Fruit fly (Drosophila melanogaster) whole organism, embryonic: ENCODE measurements around the gene CG14854.

Experiments used
- Antp ChIP-seq: fragments of 200-800 bp; sonication (Bioruptor generic); optimal IDR thresholded peaks from 3 replicates; lab custom pipeline; 2016; ENCODE audit warnings: missing biosample characterization, missing genetic modification characterization
- B-H2 ChIP-seq: fragments of 200-800 bp; sonication (Bioruptor generic); optimal IDR thresholded peaks from 2 replicates; lab custom pipeline; 2018; ENCODE audit warnings: missing biosample characterization, mild to moderate bottlenecking, missing genetic modification characterization
- Bgb ChIP-seq: fragments of 200-800 bp; sonication (Bioruptor generic); IDR thresholded peaks from 2 replicates; pipeline ENCODE4 v1.3.6; 2022; ENCODE audit warnings: missing biosample characterization, missing genetic modification characterization; ENCODE audit not compliant: partially characterized antibody
- C15 ChIP-seq: fragments of 200-800 bp; sonication (Bioruptor generic); IDR thresholded peaks from 3 replicates; pipeline ENCODE4 v1.3.6; 2022; ENCODE audit warnings: missing biosample characterization, missing genetic modification characterization
- CG10209 ChIP-seq: fragments of 200-800 bp; sonication (Bioruptor generic); optimal IDR thresholded peaks from 3 replicates; lab custom pipeline; 2017; ENCODE audit warnings: missing biosample characterization, mild to moderate bottlenecking, missing genetic modification characterization, missing genetic modification reagents
- CG1024 ChIP-seq: fragments of 200-800 bp; sonication (Bioruptor generic); IDR thresholded peaks from 2 replicates; pipeline ENCODE4 v1.3.6; 2022; ENCODE audit warnings: missing biosample characterization, missing genetic modification characterization
- CG11456 ChIP-seq: fragments of 200-800 bp; sonication (Bioruptor generic); IDR thresholded peaks from 3 replicates; pipeline ENCODE4 v1.3.6; 2022; ENCODE audit warnings: missing biosample characterization, missing genetic modification characterization
- CG12769 ChIP-seq: fragments of 200-800 bp; sonication (Bioruptor generic); optimal IDR thresholded peaks from 2 replicates; lab custom pipeline; 2019; ENCODE audit warnings: missing biosample characterization, mild to moderate bottlenecking, missing genetic modification characterization, moderate library complexity
- CG14441 ChIP-seq: fragments of 200-800 bp; sonication (Bioruptor generic); IDR thresholded peaks from 2 replicates; pipeline ENCODE4 v1.3.6; 2022; ENCODE audit warnings: missing biosample characterization, missing genetic modification characterization
- CG15269 ChIP-seq: fragments of 200-800 bp; sonication (Bioruptor generic); optimal IDR thresholded peaks from 2 replicates; lab custom pipeline; 2018; ENCODE audit warnings: missing biosample characterization, mild to moderate bottlenecking, missing genetic modification characterization, moderate library complexity
- CG15514 ChIP-seq: fragments of 200-800 bp; sonication (Bioruptor generic); optimal IDR thresholded peaks from 3 replicates; lab custom pipeline; 2017; ENCODE audit warnings: missing biosample characterization, missing genetic modification characterization, mild to moderate bottlenecking, moderate library complexity, missing genetic modification reagents
- CG15696 ChIP-seq: fragments of 200-800 bp; sonication (Bioruptor generic); optimal IDR thresholded peaks from 2 replicates; lab custom pipeline; 2019; ENCODE audit warnings: missing biosample characterization, mild to moderate bottlenecking, missing genetic modification characterization, moderate library complexity
- CG16813 ChIP-seq: fragments of 200-800 bp; sonication (Bioruptor generic); IDR thresholded peaks from 3 replicates; pipeline ENCODE4 v1.3.6; 2022; ENCODE audit warnings: missing biosample characterization, missing genetic modification characterization; ENCODE audit not compliant: partially characterized antibody
- CG17328 ChIP-seq: fragments of 200-800 bp; sonication (Bioruptor generic); IDR thresholded peaks from 2 replicates; pipeline ENCODE4 v1.3.6; 2022; ENCODE audit warnings: missing biosample characterization, missing genetic modification characterization
- CG17361 ChIP-seq: fragments of 200-800 bp; sonication (Bioruptor generic); IDR thresholded peaks from 3 replicates; pipeline ENCODE4 v1.3.6; 2022; ENCODE audit warnings: missing biosample characterization, missing genetic modification characterization
- CG18262 ChIP-seq: fragments of 200-800 bp; optimal IDR thresholded peaks from 3 replicates; lab custom pipeline; 2019; ENCODE audit warnings: missing biosample characterization, mild to moderate bottlenecking, missing genetic modification characterization, moderate library complexity
- CG18599 ChIP-seq: fragments of 200-800 bp; sonication (Bioruptor generic); optimal IDR thresholded peaks from 3 replicates; lab custom pipeline; 2017; ENCODE audit warnings: missing biosample characterization, missing genetic modification characterization, mild to moderate bottlenecking, moderate library complexity, missing genetic modification reagents
- CG18619 ChIP-seq: fragments of 200-800 bp; sonication (Bioruptor generic); optimal IDR thresholded peaks from 3 replicates; lab custom pipeline; 2017; ENCODE audit warnings: missing biosample characterization, mild to moderate bottlenecking, missing genetic modification characterization
- CG31224 ChIP-seq: fragments of 200-800 bp; sonication (Bioruptor generic); IDR thresholded peaks from 2 replicates; pipeline ENCODE4 v1.3.6; 2022; ENCODE audit warnings: missing biosample characterization, missing genetic modification characterization
- CG31365 ChIP-seq: fragments of 200-800 bp; sonication (Bioruptor generic); optimal IDR thresholded peaks from 2 replicates; lab custom pipeline; 2018; ENCODE audit warnings: missing biosample characterization, mild to moderate bottlenecking, missing genetic modification characterization
- CG33213 ChIP-seq: fragments of 200-800 bp; sonication (Bioruptor generic); optimal IDR thresholded peaks from 3 replicates; lab custom pipeline; 2016; ENCODE audit warnings: missing biosample characterization, missing genetic modification characterization
- CG3407 ChIP-seq: fragments of 200-800 bp; sonication (Bioruptor generic); optimal IDR thresholded peaks from 2 replicates; lab custom pipeline; 2018; ENCODE audit warnings: missing biosample characterization, mild to moderate bottlenecking, missing genetic modification characterization
- CG5953 ChIP-seq: fragments of 200-800 bp; sonication (Bioruptor generic); IDR thresholded peaks from 2 replicates; pipeline ENCODE4 v1.3.6; 2022; ENCODE audit warnings: missing biosample characterization, missing genetic modification characterization
- CG7745 ChIP-seq: fragments of 200-800 bp; sonication (Bioruptor generic); optimal IDR thresholded peaks from 2 replicates; lab custom pipeline; 2018; ENCODE audit warnings: missing biosample characterization, mild to moderate bottlenecking, missing genetic modification characterization, moderate library complexity
- Dp ChIP-seq: fragments of 200-800 bp; sonication (Bioruptor generic); optimal IDR thresholded peaks from 2 replicates; lab custom pipeline; 2018; ENCODE audit warnings: missing biosample characterization, mild to moderate bottlenecking, missing genetic modification characterization, moderate library complexity
- HmgZ ChIP-seq: fragments of 200-800 bp; sonication (Bioruptor generic); optimal IDR thresholded peaks from 2 replicates; lab custom pipeline; 2018; ENCODE audit warnings: missing biosample characterization, mild to moderate bottlenecking, missing genetic modification characterization
- Hsf ChIP-seq: fragments of 200-800 bp; sonication (Bioruptor generic); optimal IDR thresholded peaks from 3 replicates; lab custom pipeline; 2016; ENCODE audit warnings: missing biosample characterization, missing genetic modification characterization
- Lim3 ChIP-seq: fragments of 200-800 bp; sonication (Bioruptor generic); IDR thresholded peaks from 2 replicates; pipeline ENCODE4 v1.3.6; 2022; ENCODE audit warnings: missing biosample characterization, missing genetic modification characterization
- Med ChIP-seq: fragments of 200-800 bp; sonication (Bioruptor generic); peaks from one replicate; lab custom pipeline; 2016; ENCODE audit warnings: missing biosample characterization, missing genetic modification characterization, mild to moderate bottlenecking, inconsistent platforms, moderate library complexity
- Meics ChIP-seq: fragments of 200-800 bp; sonication (Bioruptor generic); optimal IDR thresholded peaks from 2 replicates; lab custom pipeline; 2017; ENCODE audit warnings: missing biosample characterization, mild to moderate bottlenecking, missing genetic modification characterization
- Ssrp ChIP-seq: fragments of 200-800 bp; sonication (Bioruptor generic); optimal IDR thresholded peaks from 2 replicates; lab custom pipeline; 2018; ENCODE audit warnings: missing biosample characterization, mild to moderate bottlenecking, missing genetic modification characterization, moderate library complexity
- bab2 ChIP-seq: fragments of 200-800 bp; sonication (Bioruptor generic); optimal IDR thresholded peaks from 2 replicates; lab custom pipeline; 2016; ENCODE audit warnings: missing biosample characterization, missing genetic modification characterization
- chm ChIP-seq: fragments of 200-800 bp; sonication (Bioruptor generic); IDR thresholded peaks from 2 replicates; pipeline ENCODE4 v1.3.6; 2022; ENCODE audit warnings: missing biosample characterization, missing genetic modification characterization
- ems ChIP-seq: fragments of 200-800 bp; sonication (Bioruptor generic); optimal IDR thresholded peaks from 3 replicates; lab custom pipeline; 2016; ENCODE audit warnings: missing biosample characterization, missing genetic modification characterization
- en ChIP-seq: fragments of 200-800 bp; sonication (Bioruptor generic); optimal IDR thresholded peaks from 2 replicates; lab custom pipeline; 2016; ENCODE audit warnings: missing biosample characterization, missing genetic modification characterization
- fd102C ChIP-seq: fragments of 200-800 bp; sonication (Bioruptor generic); optimal IDR thresholded peaks from 2 replicates; lab custom pipeline; 2018; ENCODE audit warnings: missing biosample characterization, mild to moderate bottlenecking, missing genetic modification characterization, moderate library complexity
- gcm2 ChIP-seq: fragments of 200-800 bp; sonication (Bioruptor generic); optimal IDR thresholded peaks from 2 replicates; lab custom pipeline; 2016; ENCODE audit warnings: missing biosample characterization, missing genetic modification characterization
- her ChIP-seq: fragments of 200-800 bp; sonication (Bioruptor generic); optimal IDR thresholded peaks from 2 replicates; lab custom pipeline; 2016; ENCODE audit warnings: missing biosample characterization, missing genetic modification characterization
- kah ChIP-seq: fragments of 200-800 bp; sonication (Bioruptor generic); optimal IDR thresholded peaks from 2 replicates; lab custom pipeline; 2018; ENCODE audit warnings: missing biosample characterization, mild to moderate bottlenecking, missing genetic modification characterization
- kay ChIP-seq: fragments of 200-800 bp; sonication (Bioruptor generic); optimal IDR thresholded peaks from 2 replicates; lab custom pipeline; 2016; ENCODE audit warnings: missing biosample characterization, missing genetic modification characterization
- lilli ChIP-seq: fragments of 200-800 bp; sonication (Bioruptor generic); optimal IDR thresholded peaks from 3 replicates; lab custom pipeline; 2016; ENCODE audit warnings: missing biosample characterization, missing genetic modification characterization
- luna ChIP-seq: fragments of 200-800 bp; sonication (Bioruptor generic); optimal IDR thresholded peaks from 2 replicates; lab custom pipeline; 2016; ENCODE audit warnings: missing biosample characterization, missing genetic modification characterization
- nau ChIP-seq: fragments of 200-800 bp; sonication (Bioruptor generic); optimal IDR thresholded peaks from 3 replicates; lab custom pipeline; 2017; ENCODE audit warnings: missing biosample characterization, mild to moderate bottlenecking, missing genetic modification characterization, missing genetic modification reagents
- pros ChIP-seq: fragments of 200-800 bp; sonication (Bioruptor generic); optimal IDR thresholded peaks from 3 replicates; lab custom pipeline; 2019; ENCODE audit warnings: missing biosample characterization, mild to moderate bottlenecking, missing genetic modification characterization, moderate library complexity
- psq ChIP-seq: fragments of 200-800 bp; sonication (Bioruptor generic); optimal IDR thresholded peaks from 2 replicates; lab custom pipeline; 2017; ENCODE audit warnings: missing biosample characterization, missing genetic modification characterization
- slbo ChIP-seq: fragments of 200-800 bp; sonication (Bioruptor generic); IDR thresholded peaks from 2 replicates; pipeline ENCODE4 v1.3.6; 2022; ENCODE audit warnings: missing biosample characterization, missing genetic modification characterization
- stwl ChIP-seq: fragments of 200-800 bp; sonication (Bioruptor generic); optimal IDR thresholded peaks from 3 replicates; lab custom pipeline; 2018; ENCODE audit warnings: missing biosample characterization, mild to moderate bottlenecking, missing genetic modification characterization, moderate library complexity
- unpg ChIP-seq: fragments of 200-800 bp; sonication (Bioruptor generic); optimal IDR thresholded peaks from 3 replicates; lab custom pipeline; 2018; ENCODE audit warnings: missing biosample characterization, mild to moderate bottlenecking, missing genetic modification characterization, moderate library complexity
- wek ChIP-seq: fragments of 200-800 bp; sonication (Bioruptor generic); optimal IDR thresholded peaks from 3 replicates; lab custom pipeline; 2018; ENCODE audit warnings: missing biosample characterization, mild to moderate bottlenecking, missing genetic modification characterization, moderate library complexity
- zen2 ChIP-seq: fragments of 200-800 bp; sonication (Bioruptor generic); IDR thresholded peaks from 3 replicates; pipeline ENCODE4 v1.3.6; 2022; ENCODE audit warnings: missing biosample characterization, missing genetic modification characterization; ENCODE audit not compliant: partially characterized antibody
- zfh2 ChIP-seq: fragments of 200-800 bp; sonication (Bioruptor generic); optimal IDR thresholded peaks from 2 replicates; lab custom pipeline; 2016; ENCODE audit warnings: missing biosample characterization, missing genetic modification characterization

The CG14854 gene

DNA sequence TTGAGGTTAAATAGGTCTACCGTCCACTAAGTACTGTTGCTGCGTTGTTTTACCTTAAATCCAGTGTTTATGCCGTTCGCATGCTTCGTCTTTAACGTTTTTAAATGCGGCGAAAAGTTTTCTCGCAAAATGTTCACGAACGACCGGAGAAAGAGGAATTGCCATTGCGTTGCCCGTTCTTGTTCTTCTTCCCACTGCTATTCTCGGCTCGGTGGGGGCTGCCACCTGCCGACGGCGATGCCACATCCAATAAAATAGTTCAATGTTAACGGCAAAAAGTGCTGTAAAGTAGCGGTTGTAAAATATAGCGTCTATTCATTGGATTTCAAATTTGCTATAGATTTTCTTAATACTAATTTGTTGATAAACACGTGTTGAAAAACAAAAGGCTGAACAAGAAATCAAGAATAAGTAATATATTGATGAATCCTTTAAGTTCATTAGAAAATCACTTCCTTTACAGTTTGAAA lies 15.9 kb upstream of the CG14854 start, which contains the start of gene CG7987 (continued):
- TF ChIP-seq CG33213 (GFP tag; lab: Kevin White, UChicago) (peak; percentile 23), kay (GFP tag; lab: Kevin White, UChicago) (no peak), fd102C (GFP tag; lab: Kevin White, UChicago) (no peak), CG15269 (tag; lab: Kevin White, UChicago) (peak; percentile 25), Antp (GFP tag; lab: Kevin White, UChicago) (peak; percentile 0), CG18619 (GFP tag; lab: Kevin White, UChicago) (no peak), stwl (tag; lab: Kevin White, UChicago) (peak; percentile 88), CG18262 (tag; lab: Kevin White, UChicago) (no peak), CG5953 (no peak), CG15696 (tag; lab: Kevin White, UChicago) (no peak), bab2 (GFP tag; lab: Kevin White, UChicago) (no peak), psq (peak; percentile 97), Hsf (GFP tag; lab: Kevin White, UChicago) (no peak), CG31224 (no peak), kah (GFP tag; lab: Kevin White, UChicago) (peak; percentile 78), Ssrp (tag; lab: Kevin White, UChicago) (no peak), CG12769 (tag; lab: Kevin White, UChicago) (peak; percentile 58), CG16813 (GFP tag; lab: Robert Waterston, UW) (peak; percentile 40; the same call in 1 of the 3 replicates), gcm2 (no peak), C15 (no peak), unpg (GFP tag; lab: Kevin White, UChicago) (no peak), zfh2 (peak; percentile 40), CG1024 (GFP tag; lab: Robert Waterston, UW) (no peak), chm (GFP tag; lab: Robert Waterston, UW) (no peak), CG17328 (GFP tag; lab: Robert Waterston, UW) (no peak), CG14441 (GFP tag; lab: Robert Waterston, UW) (no peak), luna (GFP tag; lab: Kevin White, UChicago) (no peak), CG7745 (tag; lab: Kevin White, UChicago) (no peak), Dp (GFP tag; lab: Kevin White, UChicago) (peak; percentile 76), CG17361 (GFP tag; lab: Robert Waterston, UW) (no peak), zen2 (GFP tag; lab: Robert Waterston, UW) (no peak), Bgb (peak; percentile 46; the same call in 1 of the 2 replicates), CG31365 (no peak), Lim3 (GFP tag; lab: Robert Waterston, UW) (no peak), nau (no peak), Meics (GFP tag; lab: Kevin White, UChicago) (no peak), her (GFP tag; lab: Kevin White, UChicago) (peak; percentile 3), Med (GFP tag; lab: Kevin White, UChicago) (peak; percentile 88), CG18599 (no peak), B-H2 (GFP tag; lab: Kevin White, UChicago) (peak; percentile 36), HmgZ (tag; lab: Kevin White, UChicago) (peak; percentile 49), CG11456 (GFP tag; lab: Robert Waterston, UW) (0 out of 3 replicates have a peak, but pooled peaks have one; percentile 3), wek (GFP tag; lab: Kevin White, UChicago) (no peak), lilli (GFP tag; lab: Kevin White, UChicago) (peak; percentile 21), CG15514 (GFP tag; lab: Kevin White, UChicago) (peak; percentile 27), CG3407 (GFP tag; lab: Kevin White, UChicago) (no peak), ems (GFP tag; lab: Kevin White, UChicago) (no peak), CG10209 (GFP tag; lab: Kevin White, UChicago) (no peak), en (GFP tag; lab: Kevin White, UChicago) (no peak), pros (GFP tag; lab: Kevin White, UChicago) (no peak), slbo (GFP tag; lab: Robert Waterston, UW) (peak; percentile 33; the same call in 1 of the 2 replicates)
